Fruit fly (Drosophila melanogaster) whole organism, prepupa: ENCODE measurements around the gene lectin-30A.

Experiments
- Blimp-1 ChIP-seq: fragments of 200-800 bp; sonication (Bioruptor generic); optimal IDR thresholded peaks from 3 replicates; lab custom pipeline; 2017; ENCODE audit warnings: missing biosample characterization, missing genetic modification characterization, mild to moderate bottlenecking, moderate library complexity, missing genetic modification reagents
- CG10631 ChIP-seq: fragments of 200-800 bp; sonication (Bioruptor generic); optimal IDR thresholded peaks from 2 replicates; lab custom pipeline; 2016; ENCODE audit warnings: missing biosample characterization, missing genetic modification characterization
- CG32006 ChIP-seq: fragments of 200-800 bp; sonication (Bioruptor generic); optimal IDR thresholded peaks from 3 replicates; lab custom pipeline; 2017; ENCODE audit warnings: missing biosample characterization, mild to moderate bottlenecking, missing genetic modification characterization
- CG4318 ChIP-seq: fragments of 200-800 bp; sonication (Bioruptor generic); optimal IDR thresholded peaks from 3 replicates; lab custom pipeline; 2017; ENCODE audit warnings: missing biosample characterization, mild to moderate bottlenecking, missing genetic modification characterization
- CG6792 ChIP-seq: fragments of 200-800 bp; sonication (Bioruptor generic); optimal IDR thresholded peaks from 3 replicates; lab custom pipeline; 2016; ENCODE audit warnings: missing biosample characterization, missing genetic modification characterization
- CG6854 ChIP-seq: fragments of 200-800 bp; sonication (Bioruptor generic); optimal IDR thresholded peaks from 2 replicates; lab custom pipeline; 2017; ENCODE audit warnings: missing biosample characterization, mild to moderate bottlenecking, missing genetic modification characterization
- CG9139 ChIP-seq: fragments of 200-800 bp; sonication (Bioruptor generic); optimal IDR thresholded peaks from 3 replicates; lab custom pipeline; 2017; ENCODE audit warnings: missing biosample characterization, mild to moderate bottlenecking, missing genetic modification characterization
- Ets21C ChIP-seq: fragments of 200-800 bp; sonication (Bioruptor generic); optimal IDR thresholded peaks from 3 replicates; lab custom pipeline; 2016; ENCODE audit warnings: missing biosample characterization, missing genetic modification characterization
- Gug ChIP-seq: fragments of 200-800 bp; sonication (Bioruptor generic); IDR thresholded peaks from 2 replicates; pipeline ENCODE4 v1.3.6; 2022; ENCODE audit warnings: missing biosample characterization, missing genetic modification characterization
- OdsH ChIP-seq: fragments of 200-800 bp; sonication (Bioruptor generic); optimal IDR thresholded peaks from 3 replicates; lab custom pipeline; 2016; ENCODE audit warnings: missing biosample characterization, missing genetic modification characterization
- Smox ChIP-seq: fragments of 200-800 bp; sonication (Bioruptor generic); optimal IDR thresholded peaks from 3 replicates; lab custom pipeline; 2016; ENCODE audit warnings: missing biosample characterization, missing genetic modification characterization
- pdm3 ChIP-seq: fragments of 200-800 bp; sonication (Bioruptor generic); optimal IDR thresholded peaks from 3 replicates; lab custom pipeline; 2016; ENCODE audit warnings: missing biosample characterization, missing genetic modification characterization

The lectin-30A gene

dm6 chr2L:9205133-9205615 lies 49.5 kb downstream of the lectin-30A start (continued):
- TF ChIP-seq Ets21C (GFP tag; lab: Kevin White, UChicago) = no peak
- TF ChIP-seq OdsH (GFP tag; lab: Kevin White, UChicago) = no peak
- no peak for TF ChIP-seq CG10631 (GFP tag; lab: Kevin White, UChicago)
- TF ChIP-seq Smox (GFP tag; lab: Kevin White, UChicago) = no peak
- TF ChIP-seq Blimp-1 (GFP tag; lab: Kevin White, UChicago) = no peak
- TF ChIP-seq Gug = peak; percentile 25; the same call in 1 of the 2 replicates
- peak; percentile 86 for TF ChIP-seq CG6854
- no peak for TF ChIP-seq pdm3
- no peak for TF ChIP-seq CG6792 (GFP tag; lab: Kevin White, UChicago)
- no peak for TF ChIP-seq CG4318 (GFP tag; lab: Kevin White, UChicago)
- peak; percentile 60 for TF ChIP-seq CG9139
- peak; percentile 39 for TF ChIP-seq CG32006 (GFP tag; lab: Kevin White, UChicago)
- TF ChIP-seq, all 60 proteins: peak for 42
